Worm (Caenorhabditis elegans) whole organism, midembryonic: ENCODE results near the gene F40G12.5.

Experiments used
- T22C8.4 ChIP-seq: fragments of 200-800 bp; sonication (Bioruptor generic); IDR thresholded peaks from 2 replicates; pipeline ENCODE4 v1.3.6; 2022; ENCODE audit warnings: missing genetic modification characterization, missing compliant biosample characterization
- flt-1 ChIP-seq: fragments of 200-800 bp; sonication (Bioruptor generic); IDR thresholded peaks from 2 replicates; pipeline ENCODE4 v1.3.6; 2022; ENCODE audit warnings: missing genetic modification characterization, missing compliant biosample characterization
- ztf-23 ChIP-seq: fragments of 200-800 bp; sonication (Bioruptor generic); IDR thresholded peaks from 2 replicates; pipeline ENCODE4 v1.3.6; 2022; ENCODE audit warnings: missing genetic modification reagents, missing genetic modification characterization, missing compliant biosample characterization
- ztf-29 ChIP-seq: fragments of 200-800 bp; sonication (Bioruptor generic); IDR thresholded peaks from 2 replicates; pipeline ENCODE4 v1.3.6; 2022; ENCODE audit warnings: missing genetic modification reagents, missing genetic modification characterization, missing compliant biosample characterization

DNA sequence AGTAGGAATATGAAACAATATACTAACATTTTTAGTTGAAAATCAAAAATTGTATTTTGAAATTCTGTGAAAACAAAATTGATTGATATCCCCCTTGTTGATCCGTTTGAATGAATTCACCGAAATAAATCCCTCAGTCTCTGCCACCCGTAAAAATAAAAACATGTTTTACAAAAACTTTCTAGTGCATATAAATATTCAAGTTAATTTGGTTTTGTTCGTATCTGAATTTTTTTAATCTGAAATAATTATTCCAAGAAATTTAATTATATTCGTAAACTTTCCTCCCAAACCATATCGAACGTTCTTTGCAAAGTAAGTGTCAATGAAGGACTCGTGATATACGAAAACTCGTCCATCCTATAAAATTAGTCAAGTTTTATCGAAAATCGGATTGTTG is 2.4 kb upstream of the F40G12.5 start, which contains the start of gene F40G12.6:
- TF ChIP-seq T22C8.4 (GFP tag; lab: Robert Waterston, UW) (no peak), flt-1 (GFP tag; lab: Robert Waterston, UW) (no peak), ztf-23 (GFP tag; lab: Robert Waterston, UW) (no peak), ztf-29 (GFP tag; lab: Robert Waterston, UW) (no peak)
